3 fruit fly cellular contexts compared by ENCODE assay signal in the genomic region with DNA sequence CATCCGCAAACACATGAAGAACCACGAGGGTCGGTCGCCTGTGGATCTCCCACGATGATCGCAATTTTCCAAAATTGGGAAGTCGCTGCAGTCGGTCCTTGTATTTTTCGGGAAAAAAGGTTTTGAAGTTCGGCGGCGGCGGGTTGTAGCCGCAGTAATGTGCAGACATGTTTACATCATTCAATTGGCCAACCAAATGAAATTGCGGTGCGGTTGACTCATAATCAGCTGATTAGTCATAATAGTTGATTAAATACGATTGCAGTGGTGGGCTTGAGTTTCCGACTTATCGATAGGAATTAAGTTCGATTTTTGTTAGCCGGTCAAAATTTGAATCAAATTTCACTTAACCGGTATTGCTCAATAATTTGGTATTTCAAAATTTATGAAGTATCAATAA.
A peak's percentile ranks its signal among the peaks of the same experiment; 100 is the strongest.
TF ChIP-seq lines count a peak whose summit lies in the region.

A gene (minus strand): TSS at position 229 of the 400 bp plus-strand sequence.

- no peak for TF ChIP-seq CTCF in whole organism, embryonic (GFP tag; optimal IDR thresholded peaks at IDR 0.05; lab: Kevin White, UChicago)

TF ChIP-seq in whole organism, adult, 20 proteins besides CTCF, POLR2A, EP300 and RAD21:
- TF ChIP-seq CG5204 (GFP tag; optimal IDR thresholded peaks at IDR 0.05; lab: Kevin White, UChicago) (no peak), toe (GFP tag; optimal IDR thresholded peaks at IDR 0.05; lab: Kevin White, UChicago) (no peak), CG14711 (tag; optimal IDR thresholded peaks at IDR 0.05; lab: Kevin White, UChicago) (no peak), Crg-1 (GFP tag; optimal IDR thresholded peaks at IDR 0.05; lab: Kevin White, UChicago) (no peak), CG7101 (tag; optimal IDR thresholded peaks at IDR 0.05; lab: Kevin White, UChicago) (no peak), kay (GFP tag; lab: Kevin White, UChicago; ENCODE audit: borderline replicate concordance) (peak; percentile 98), CG7045 (GFP tag; optimal IDR thresholded peaks at IDR 0.05; lab: Kevin White, UChicago) (no peak), bab1 (GFP tag; optimal IDR thresholded peaks at IDR 0.05; lab: Kevin White, UChicago) (peak; percentile 56), cnc (optimal IDR thresholded peaks at IDR 0.05; lab: Kevin White, UChicago) (no peak), pad (GFP tag; optimal IDR thresholded peaks at IDR 0.05; lab: Kevin White, UChicago) (no peak), CG1620 (GFP tag; optimal IDR thresholded peaks at IDR 0.05; lab: Kevin White, UChicago) (no peak), Clk (GFP tag; optimal IDR thresholded peaks at IDR 0.05; lab: Kevin White, UChicago) (no peak), Hr96 (GFP tag; optimal IDR thresholded peaks at IDR 0.05; lab: Kevin White, UChicago) (no peak), CG33017 (tag; optimal IDR thresholded peaks at IDR 0.05; lab: Kevin White, UChicago) (no peak), ovo (GFP tag; optimal IDR thresholded peaks at IDR 0.05; lab: Kevin White, UChicago) (no peak), Mnt (GFP tag; optimal IDR thresholded peaks at IDR 0.05; lab: Kevin White, UChicago) (peak; percentile 26), CG11617 (GFP tag; optimal IDR thresholded peaks at IDR 0.05; lab: Kevin White, UChicago) (no peak), tj (GFP tag; optimal IDR thresholded peaks at IDR 0.05; lab: Kevin White, UChicago) (no peak), cic (GFP tag; optimal IDR thresholded peaks at IDR 0.05; lab: Kevin White, UChicago) (no peak), CG12768 (GFP tag; optimal IDR thresholded peaks at IDR 0.05; lab: Kevin White, UChicago) (peak; percentile 2)

TF ChIP-seq in whole organism, embryonic, 481 proteins besides CTCF, POLR2A, EP300 and RAD21 (continues in another document):
- no peak for TF ChIP-seq Hsf (GFP tag; optimal IDR thresholded peaks at IDR 0.05; lab: Kevin White, UChicago)
- no peak for TF ChIP-seq NC2α (GFP tag; optimal IDR thresholded peaks at IDR 0.05; lab: Kevin White, UChicago)
- TF ChIP-seq CG11085 (GFP tag; IDR thresholded peaks at IDR 0.05; lab: Robert Waterston, UW) = no peak
- TF ChIP-seq hbn (GFP tag; IDR thresholded peaks at IDR 0.05; lab: Robert Waterston, UW; ENCODE audit: partially characterized antibody) = peak; percentile 68
- peak; percentile 65 for TF ChIP-seq nerfin-2 (GFP tag; IDR thresholded peaks at IDR 0.05; lab: Robert Waterston, UW; ENCODE audit: partially characterized antibody)
- TF ChIP-seq bigmax (GFP tag; optimal IDR thresholded peaks at IDR 0.05; lab: Kevin White, UChicago) = no peak
- no peak for TF ChIP-seq CG6689 (GFP tag; IDR thresholded peaks at IDR 0.05; lab: Robert Waterston, UW)
- TF ChIP-seq Sry-β (GFP tag; optimal IDR thresholded peaks at IDR 0.05; lab: Kevin White, UChicago) = no peak
- TF ChIP-seq oc (tag; optimal IDR thresholded peaks at IDR 0.05; lab: Kevin White, UChicago) = no peak
- no peak for TF ChIP-seq grn (GFP tag; optimal IDR thresholded peaks at IDR 0.05; lab: Kevin White, UChicago)
- no peak for TF ChIP-seq CG10979 (tag; optimal IDR thresholded peaks at IDR 0.05; lab: Kevin White, UChicago)
- no peak for TF ChIP-seq fd64A (GFP tag; optimal IDR thresholded peaks at IDR 0.05; lab: Kevin White, UChicago)
- peak; percentile 76 for TF ChIP-seq Dref (GFP tag; IDR thresholded peaks at IDR 0.05; lab: Robert Waterston, UW)
- no peak for TF ChIP-seq Mes4 (GFP tag; optimal IDR thresholded peaks at IDR 0.05; lab: Kevin White, UChicago)
- no peak for TF ChIP-seq HHEX (GFP tag; optimal IDR thresholded peaks at IDR 0.05; lab: Kevin White, UChicago)
- TF ChIP-seq Mad (GFP tag; optimal IDR thresholded peaks at IDR 0.05; lab: Kevin White, UChicago) = no peak
- no peak for TF ChIP-seq Ptx1 (GFP tag; IDR thresholded peaks at IDR 0.05; lab: Robert Waterston, UW)
- no peak for TF ChIP-seq CG7556 (GFP tag; optimal IDR thresholded peaks at IDR 0.05; lab: Kevin White, UChicago)
- TF ChIP-seq tap (tag; optimal IDR thresholded peaks at IDR 0.05; lab: Kevin White, UChicago) = no peak
- 0 out of 2 replicates have a peak, but pooled peaks have one; percentile 23 for TF ChIP-seq ssp (GFP tag; IDR thresholded peaks at IDR 0.05; lab: Robert Waterston, UW)
- TF ChIP-seq CG13287 (GFP tag; IDR thresholded peaks at IDR 0.05; lab: Robert Waterston, UW; ENCODE audit: partially characterized antibody) = peak; percentile 82
- TF ChIP-seq tgo (GFP tag; IDR thresholded peaks at IDR 0.05; lab: Robert Waterston, UW) = no peak
- TF ChIP-seq pzg (GFP tag; optimal IDR thresholded peaks at IDR 0.05; lab: Kevin White, UChicago) = peak; percentile 55
- TF ChIP-seq ac (GFP tag; optimal IDR thresholded peaks at IDR 0.05; lab: Kevin White, UChicago) = no peak
- TF ChIP-seq C15 (GFP tag; IDR thresholded peaks at IDR 0.05; lab: Robert Waterston, UW) = no peak
- TF ChIP-seq az2 (GFP tag; optimal IDR thresholded peaks at IDR 0.05; lab: Kevin White, UChicago) = no peak
- no peak for TF ChIP-seq CG43689 (GFP tag; IDR thresholded peaks at IDR 0.05; lab: Robert Waterston, UW)
- TF ChIP-seq Lim3 (GFP tag; IDR thresholded peaks at IDR 0.05; lab: Robert Waterston, UW) = no peak
- TF ChIP-seq CG2875 (GFP tag; optimal IDR thresholded peaks at IDR 0.05; lab: Kevin White, UChicago) = no peak
- peak; percentile 44 for TF ChIP-seq CG34376 (GFP tag; optimal IDR thresholded peaks at IDR 0.05; lab: Kevin White, UChicago)
- TF ChIP-seq CG4854 (GFP tag; optimal IDR thresholded peaks at IDR 0.05; lab: Kevin White, UChicago) = no peak
- peak; percentile 27 for TF ChIP-seq CG1603 (tag; optimal IDR thresholded peaks at IDR 0.05; lab: Kevin White, UChicago)
- TF ChIP-seq CG3838 (GFP tag; optimal IDR thresholded peaks at IDR 0.05; lab: Kevin White, UChicago) = no peak
- TF ChIP-seq ase (GFP tag; IDR thresholded peaks at IDR 0.05; lab: Robert Waterston, UW) = no peak
- no peak for TF ChIP-seq Antp (GFP tag; optimal IDR thresholded peaks at IDR 0.05; lab: Kevin White, UChicago)
- no peak for TF ChIP-seq pho (GFP tag; optimal IDR thresholded peaks at IDR 0.05; lab: Kevin White, UChicago)

TF ChIP-seq in whole organism, wandering third instar larva, 38 proteins besides CTCF, POLR2A, EP300 and RAD21:
- TF ChIP-seq Jra (GFP tag; optimal IDR thresholded peaks at IDR 0.05; lab: Kevin White, UChicago) (peak; percentile 14), Vsx2 (GFP tag; optimal IDR thresholded peaks at IDR 0.05; lab: Kevin White, UChicago; ENCODE audit: partially characterized antibody) (no peak)
TF ChIP-seq in whole organism, wandering third instar larva: peak in this region for 1.
